Worm (Caenorhabditis elegans) whole organism, mixed stage, embryonic: ENCODE results near the gene srx-8.

ENCODE experiments used
- M03D4.4 ChIP-seq: sonication (generic microtip); optimal IDR thresholded peaks from 2 replicates; lab custom pipeline; 2017; ENCODE audit warnings: mild to moderate bottlenecking, missing genetic modification characterization, missing compliant biosample characterization
- bed-3 ChIP-seq: fragments of 200-800 bp; sonication (Bioruptor generic); optimal IDR thresholded peaks from 3 replicates; lab custom pipeline; 2018; ENCODE audit warnings: mild to moderate bottlenecking, missing genetic modification characterization, moderate library complexity, missing compliant biosample characterization
- blmp-1 ChIP-seq: fragments of 150-350 bp; optimal IDR thresholded peaks from 2 replicates; lab custom pipeline; 2014; ENCODE audit warnings: missing biosample characterization, missing genetic modification characterization
- ceh-39 ChIP-seq: fragments of 150-350 bp; optimal IDR thresholded peaks from 2 replicates; lab custom pipeline; 2014; ENCODE audit warnings: missing biosample characterization, missing genetic modification characterization
- ceh-43 ChIP-seq: fragments of 200-800 bp; sonication (Bioruptor generic); optimal IDR thresholded peaks from 2 replicates; lab custom pipeline; 2018; ENCODE audit warnings: mild to moderate bottlenecking, missing genetic modification characterization, moderate library complexity, missing compliant biosample characterization
- ceh-83 ChIP-seq: fragments of 200-800 bp; sonication (Bioruptor generic); optimal IDR thresholded peaks from 2 replicates; lab custom pipeline; 2018; ENCODE audit warnings: mild to moderate bottlenecking, missing genetic modification characterization, missing compliant biosample characterization
- ces-1 ChIP-seq: fragments of 150-350 bp; optimal IDR thresholded peaks from 2 replicates; lab custom pipeline; 2014; ENCODE audit warnings: missing biosample characterization, missing genetic modification reagents, missing genetic modification characterization
- drap-1 ChIP-seq: fragments of 200-800 bp; sonication (Bioruptor generic); optimal IDR thresholded peaks from 3 replicates; lab custom pipeline; 2018; ENCODE audit warnings: mild to moderate bottlenecking, missing genetic modification characterization, missing compliant biosample characterization
- elt-1 ChIP-seq: sonication (generic microtip); optimal IDR thresholded peaks from 2 replicates; lab custom pipeline; 2017; ENCODE audit warnings: missing genetic modification characterization, mild to moderate bottlenecking, missing compliant biosample characterization, antibody characterized with exemption, moderate library complexity, borderline replicate concordance; ENCODE audit not compliant: insufficient read depth
- elt-3 ChIP-seq: fragments of 150-350 bp; optimal IDR thresholded peaks from 2 replicates; lab custom pipeline; 2014; ENCODE audit warnings: missing biosample characterization, missing genetic modification characterization
- flh-1 ChIP-seq: fragments of 200-800 bp; sonication (Bioruptor generic); optimal IDR thresholded peaks from 2 replicates; lab custom pipeline; 2018; ENCODE audit warnings: mild to moderate bottlenecking, missing genetic modification characterization, moderate library complexity, missing compliant biosample characterization
- ham-2 ChIP-seq: fragments of 200-800 bp; sonication (Bioruptor generic); optimal IDR thresholded peaks from 2 replicates; lab custom pipeline; 2018; ENCODE audit warnings: mild to moderate bottlenecking, missing genetic modification characterization, missing compliant biosample characterization
- hlh-1 ChIP-seq: fragments of 150-350 bp; optimal IDR thresholded peaks from 2 replicates; lab custom pipeline; 2014; ENCODE audit warnings: missing biosample characterization, missing genetic modification reagents, missing genetic modification characterization
- lin-13 ChIP-seq: fragments of 150-350 bp; optimal IDR thresholded peaks from 2 replicates; lab custom pipeline; 2014; ENCODE audit warnings: missing biosample characterization, missing genetic modification characterization
- lin-32 ChIP-seq: fragments of 200-800 bp; sonication (Bioruptor generic); optimal IDR thresholded peaks from 2 replicates; lab custom pipeline; 2018; ENCODE audit warnings: mild to moderate bottlenecking, missing genetic modification characterization, missing compliant biosample characterization
- lsy-2 ChIP-seq: fragments of 150-350 bp; optimal IDR thresholded peaks from 2 replicates; lab custom pipeline; 2014; ENCODE audit warnings: missing biosample characterization, missing genetic modification characterization
- mab-5 ChIP-seq: fragments of 150-350 bp; optimal IDR thresholded peaks from 2 replicates; lab custom pipeline; 2014; ENCODE audit warnings: missing biosample characterization, missing genetic modification characterization
- mep-1 ChIP-seq: fragments of 150-350 bp; optimal IDR thresholded peaks from 2 replicates; lab custom pipeline; 2017; ENCODE audit warnings: missing biosample characterization, missing genetic modification reagents, missing genetic modification characterization, inconsistent platforms
- mls-2 ChIP-seq: sonication (generic microtip); optimal IDR thresholded peaks from 2 replicates; lab custom pipeline; 2016; ENCODE audit warnings: mild to moderate bottlenecking, missing genetic modification characterization, moderate library complexity, missing compliant biosample characterization
- nhr-12 ChIP-seq: fragments of 150-350 bp; optimal IDR thresholded peaks from 2 replicates; lab custom pipeline; 2014; ENCODE audit warnings: missing biosample characterization, missing genetic modification characterization
- nhr-237 ChIP-seq: fragments of 150-350 bp; optimal IDR thresholded peaks from 2 replicates; lab custom pipeline; 2014; ENCODE audit warnings: missing biosample characterization, missing genetic modification characterization
- nhr-28 ChIP-seq: fragments of 150-350 bp; optimal IDR thresholded peaks from 2 replicates; lab custom pipeline; 2014; ENCODE audit warnings: missing biosample characterization, missing genetic modification characterization
- nhr-76 ChIP-seq: sonication (generic microtip); optimal IDR thresholded peaks from 2 replicates; lab custom pipeline; 2017; ENCODE audit warnings: missing biosample characterization, missing genetic modification characterization
- pha-4 ChIP-seq: fragments of 150-350 bp; optimal IDR thresholded peaks from 2 replicates; lab custom pipeline; 2018; ENCODE audit warnings: missing biosample characterization, missing genetic modification reagents, missing genetic modification characterization
- snpc-4 ChIP-seq: fragments of 150-350 bp; optimal IDR thresholded peaks from 2 replicates; lab custom pipeline; 2014; ENCODE audit warnings: missing biosample characterization, missing genetic modification characterization
- tbx-8 ChIP-seq: fragments of 200-800 bp; sonication (Bioruptor generic); optimal IDR thresholded peaks from 2 replicates; lab custom pipeline; 2018; ENCODE audit warnings: mild to moderate bottlenecking, missing genetic modification characterization, moderate library complexity, missing compliant biosample characterization
- unc-120 ChIP-seq: sonication (generic microtip); optimal IDR thresholded peaks from 2 replicates; lab custom pipeline; 2017; ENCODE audit warnings: missing genetic modification characterization, missing compliant biosample characterization; ENCODE audit not compliant: poor library complexity, severe bottlenecking
- unc-39 ChIP-seq: fragments of 150-350 bp; optimal IDR thresholded peaks from 2 replicates; lab custom pipeline; 2014; ENCODE audit warnings: missing biosample characterization, missing genetic modification characterization
- zip-8 ChIP-seq: fragments of 150-350 bp; optimal IDR thresholded peaks from 2 replicates; lab custom pipeline; 2014; ENCODE audit warnings: missing biosample characterization, missing genetic modification characterization
- ztf-11 ChIP-seq: fragments of 150-350 bp; optimal IDR thresholded peaks from 2 replicates; lab custom pipeline; 2014; ENCODE audit warnings: missing biosample characterization, missing genetic modification characterization

The srx-8 gene

DNA sequence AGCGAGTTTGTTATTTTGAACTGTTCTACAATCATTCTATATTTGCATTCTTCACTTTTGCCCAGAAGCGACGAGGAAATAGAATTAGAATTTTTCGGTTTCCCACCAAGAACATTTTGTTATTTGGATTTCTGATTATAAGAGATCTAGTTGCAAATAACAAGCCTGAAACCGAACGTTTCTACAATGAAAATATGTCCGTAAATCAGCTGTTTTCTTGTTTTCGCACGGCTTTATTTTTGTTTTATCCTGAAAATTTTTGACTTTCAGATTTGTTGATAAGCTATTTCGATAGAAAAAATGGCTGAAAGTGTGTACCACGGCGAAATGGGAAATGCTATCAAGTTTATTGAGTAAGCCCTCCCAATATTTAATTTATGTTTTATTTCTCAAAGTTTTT, 28.4 kb downstream of the srx-8 start, which contains the start of gene srw-108:
Gene srw-108, plus strand, starts transcription at position 301 of the 400 bp plus-strand sequence.
- TF ChIP-seq ztf-11 (tag; lab: Kevin White, UChicago) (no peak), mls-2 (no peak), mep-1 (tag; lab: Kevin White, UChicago) (no peak), lsy-2 (no peak), nhr-76 (no peak), flh-1 (GFP tag; lab: Kevin White, UChicago) (no peak), ceh-39 (tag; lab: Kevin White, UChicago) (no peak), nhr-12 (no peak), ces-1 (no peak), ceh-43 (GFP tag; lab: Kevin White, UChicago) (no peak), snpc-4 (no peak), unc-120 (tag; lab: Kevin White, UChicago) (no peak), unc-39 (tag; lab: Kevin White, UChicago) (no peak), hlh-1 (tag; lab: Kevin White, UChicago) (no peak), lin-32 (no peak), pha-4 (no peak), M03D4.4 (tag; lab: Kevin White, UChicago) (no peak)
- TF ChIP-seq, all 35 proteins: peak for 0

DNA sequence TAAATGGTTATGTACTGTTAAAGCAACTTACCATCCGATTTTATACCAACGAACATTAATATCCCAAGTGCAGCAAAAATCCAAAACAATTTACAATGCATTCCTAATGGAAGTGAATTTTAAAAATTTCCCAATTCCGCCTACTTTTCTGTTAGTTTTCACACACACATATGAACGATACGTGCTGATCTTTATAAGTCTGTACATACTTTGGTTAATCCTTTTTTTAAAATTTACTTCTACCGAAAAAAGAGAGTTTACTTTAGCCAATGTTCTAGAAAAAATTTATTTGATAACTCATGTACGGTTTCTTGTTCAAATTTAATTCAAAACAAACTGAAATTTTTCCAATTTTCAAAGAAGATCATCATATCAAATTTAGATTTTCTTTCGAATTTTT, 30.9 kb downstream of the srx-8 start, which contains the start of gene R11G11.16:
Gene R11G11.16, minus strand, starts transcription at position 101 of the 400 bp plus-strand sequence.
- TF ChIP-seq mls-2 (no peak), bed-3 (GFP tag; lab: Kevin White, UChicago) (no peak), tbx-8 (GFP tag; lab: Kevin White, UChicago) (no peak), blmp-1 (tag; lab: Kevin White, UChicago) (no peak), nhr-76 (no peak), ceh-83 (GFP tag; lab: Kevin White, UChicago) (no peak), nhr-28 (tag; lab: Kevin White, UChicago) (no peak), nhr-12 (no peak), zip-8 (tag; lab: Kevin White, UChicago) (no peak), unc-39 (tag; lab: Kevin White, UChicago) (no peak), hlh-1 (tag; lab: Kevin White, UChicago) (no peak)

DNA sequence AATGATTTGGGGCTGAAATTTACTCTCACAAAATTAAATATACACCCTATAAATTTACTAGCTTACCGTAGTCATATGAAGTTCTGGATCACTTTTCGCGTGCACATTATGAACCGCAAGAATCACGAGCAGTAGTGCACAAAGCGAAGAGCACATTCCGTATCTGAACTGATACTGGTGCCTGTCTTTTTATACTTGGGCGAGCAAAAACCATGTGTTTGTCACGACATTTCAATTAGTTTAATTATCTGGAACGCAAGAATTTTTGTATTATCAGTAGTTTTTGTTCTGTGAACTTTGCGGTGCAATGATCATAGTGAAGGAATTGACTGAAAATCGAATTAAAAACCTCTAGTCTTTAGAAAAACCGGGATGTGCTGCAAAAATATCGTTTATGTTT, 31.9 kb downstream of the srx-8 start, which contains the start of gene lipl-3:
Gene lipl-3, minus strand, starts transcription at position 161 of the 400 bp plus-strand sequence.
- TF ChIP-seq unc-120 (tag; lab: Kevin White, UChicago) = no peak
- no peak for TF ChIP-seq nhr-237
- TF ChIP-seq, all 35 proteins: peak for 0

DNA sequence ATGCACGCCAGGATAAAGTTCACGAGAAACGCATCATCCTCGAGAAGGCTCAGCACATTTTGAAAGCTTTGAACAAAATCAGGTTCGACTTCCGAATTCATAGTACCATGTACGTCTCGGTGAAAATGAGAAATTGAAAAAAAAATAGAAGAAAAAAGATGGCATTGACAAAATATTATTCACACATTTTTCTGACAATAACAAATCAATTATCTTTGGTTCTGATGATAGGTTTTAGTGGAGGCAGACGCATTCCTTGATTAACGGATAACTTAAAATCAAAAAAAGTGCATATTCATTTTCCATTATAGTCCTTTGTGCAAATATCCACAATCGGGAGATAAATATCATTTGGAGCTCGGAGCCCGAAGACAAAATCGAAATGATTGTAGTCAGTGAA, 34.4 kb downstream of the srx-8 start, which contains the start of gene srw-107:
Gene srw-107, minus strand, starts transcription at position 101 of the 400 bp plus-strand sequence.
- no peak for TF ChIP-seq ceh-43 (GFP tag; lab: Kevin White, UChicago)

DNA sequence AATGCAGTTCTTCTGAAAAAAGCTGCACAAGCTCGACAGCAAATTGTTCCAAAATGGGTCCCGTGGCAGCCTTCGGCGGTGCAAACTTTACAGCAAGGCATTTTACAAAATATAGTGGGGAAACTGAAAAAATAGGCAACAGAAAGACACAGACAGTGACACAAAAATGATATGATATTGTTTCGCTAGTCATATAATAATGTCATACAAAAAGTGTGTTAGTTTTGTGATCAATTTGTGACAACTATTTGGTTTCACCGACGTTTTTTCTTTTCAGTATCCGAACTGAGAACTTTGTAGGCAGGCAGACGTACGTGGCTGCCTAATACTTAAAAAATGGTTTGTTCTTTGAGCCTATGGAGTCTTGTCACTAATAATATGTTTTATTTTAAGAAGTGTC, 36.5 kb downstream of the srx-8 start, which contains the start of gene nhr-210:
Gene nhr-210, minus strand, starts transcription at position 101 of the 400 bp plus-strand sequence.
- TF ChIP-seq lsy-2 (no peak), ham-2 (GFP tag; lab: Kevin White, UChicago) (no peak), bed-3 (GFP tag; lab: Kevin White, UChicago) (no peak), pha-4 (no peak), drap-1 (GFP tag; lab: Kevin White, UChicago) (no peak), mab-5 (tag; lab: Kevin White, UChicago) (no peak), ceh-43 (GFP tag; lab: Kevin White, UChicago) (no peak), blmp-1 (tag; lab: Kevin White, UChicago) (no peak), nhr-12 (no peak), M03D4.4 (tag; lab: Kevin White, UChicago) (no peak), hlh-1 (tag; lab: Kevin White, UChicago) (no peak)

DNA sequence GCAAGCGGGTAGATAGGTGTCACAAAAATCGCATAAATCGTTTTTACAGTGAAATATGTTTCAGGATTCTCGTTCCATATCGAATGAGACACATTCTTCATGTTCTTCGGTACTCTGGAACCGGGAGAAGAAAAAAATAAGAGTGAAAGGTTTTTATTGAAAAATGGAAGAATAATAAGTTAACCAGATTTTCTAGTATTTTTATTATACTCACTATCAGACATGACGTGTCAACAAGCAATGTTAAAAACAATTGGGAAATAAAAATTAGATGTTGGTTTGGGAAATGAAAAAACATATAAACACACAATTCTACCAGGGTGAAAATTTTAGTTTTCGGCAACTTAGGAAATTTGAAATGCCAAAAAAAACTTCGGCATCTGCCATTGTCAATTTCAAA, 43.5 kb downstream of the srx-8 start, which contains the start of gene srh-37:
Gene srh-37, minus strand, starts transcription at position 101 of the 400 bp plus-strand sequence.
- no peak for TF ChIP-seq ham-2 (GFP tag; lab: Kevin White, UChicago)
- TF ChIP-seq lsy-2 = no peak
- TF ChIP-seq lin-13 (tag; lab: Kevin White, UChicago) = no peak
- TF ChIP-seq snpc-4 = no peak
- no peak for TF ChIP-seq flh-1 (GFP tag; lab: Kevin White, UChicago)
- TF ChIP-seq mab-5 (tag; lab: Kevin White, UChicago) = no peak
- no peak for TF ChIP-seq ztf-11 (tag; lab: Kevin White, UChicago)
- TF ChIP-seq hlh-1 (tag; lab: Kevin White, UChicago) = no peak
- no peak for TF ChIP-seq elt-3
- TF ChIP-seq pha-4 = no peak
- TF ChIP-seq ceh-39 (tag; lab: Kevin White, UChicago) = no peak
- no peak for TF ChIP-seq unc-39 (tag; lab: Kevin White, UChicago)
- TF ChIP-seq mep-1 (tag; lab: Kevin White, UChicago) = no peak
- no peak for TF ChIP-seq ceh-83 (GFP tag; lab: Kevin White, UChicago)
- TF ChIP-seq elt-1 (tag; lab: Kevin White, UChicago) = no peak
- TF ChIP-seq M03D4.4 (tag; lab: Kevin White, UChicago) = no peak
- TF ChIP-seq zip-8 (tag; lab: Kevin White, UChicago) = no peak
